Fruit fly (Drosophila melanogaster) whole organism, embryonic: Measurements from ENCODE around the gene Lip2.

ENCODE experiments used
- ATbp ChIP-seq: fragments of 200-800 bp; sonication (Bioruptor generic); optimal IDR thresholded peaks from 2 replicates; lab custom pipeline; 2017; ENCODE audit warnings: missing biosample characterization, mild to moderate bottlenecking, missing genetic modification characterization, missing genetic modification reagents
- CG10543 ChIP-seq: fragments of 200-800 bp; sonication (Bioruptor generic); optimal IDR thresholded peaks from 3 replicates; lab custom pipeline; 2017; ENCODE audit warnings: missing biosample characterization, mild to moderate bottlenecking, missing genetic modification characterization, moderate library complexity
- CG12744 ChIP-seq: fragments of 200-800 bp; sonication (Bioruptor generic); optimal IDR thresholded peaks from 2 replicates; lab custom pipeline; 2016; ENCODE audit warnings: missing biosample characterization, missing genetic modification characterization
- CG12769 ChIP-seq: fragments of 200-800 bp; sonication (Bioruptor generic); optimal IDR thresholded peaks from 2 replicates; lab custom pipeline; 2019; ENCODE audit warnings: missing biosample characterization, mild to moderate bottlenecking, missing genetic modification characterization, moderate library complexity
- CG18476 ChIP-seq: fragments of 200-800 bp; sonication (Bioruptor generic); optimal IDR thresholded peaks from 2 replicates; lab custom pipeline; 2016; ENCODE audit warnings: missing biosample characterization, mild to moderate bottlenecking, missing genetic modification characterization
- CG2712 ChIP-seq: fragments of 200-800 bp; optimal IDR thresholded peaks from 3 replicates; lab custom pipeline; 2019; ENCODE audit warnings: missing biosample characterization, mild to moderate bottlenecking, missing genetic modification characterization, moderate library complexity
- CG31388 ChIP-seq: fragments of 200-800 bp; sonication (Bioruptor generic); optimal IDR thresholded peaks from 2 replicates; lab custom pipeline; 2016; ENCODE audit warnings: missing biosample characterization, missing genetic modification characterization
- CG32532 ChIP-seq: fragments of 200-800 bp; sonication (Bioruptor generic); IDR thresholded peaks from 2 replicates; pipeline ENCODE4 v1.3.6; 2022; ENCODE audit warnings: missing biosample characterization, missing genetic modification characterization
- CG5953 ChIP-seq: fragments of 200-800 bp; sonication (Bioruptor generic); IDR thresholded peaks from 2 replicates; pipeline ENCODE4 v1.3.6; 2022; ENCODE audit warnings: missing biosample characterization, missing genetic modification characterization
- CG7786 ChIP-seq: fragments of 200-800 bp; sonication (Bioruptor generic); optimal IDR thresholded peaks from 2 replicates; lab custom pipeline; 2016; ENCODE audit warnings: missing biosample characterization, missing genetic modification characterization
- CG8290 ChIP-seq, 3 experiments: fragments of 200-800 bp; sonication (Bioruptor generic); optimal IDR thresholded peaks; 2 replicates each; lab custom pipeline; 2016 to 2019; ENCODE audit warnings: missing biosample characterization in 3 of 3, missing genetic modification characterization in 3 of 3, mild to moderate bottlenecking in 2 of 3, moderate library complexity in 1 of 3
- CG9727 ChIP-seq: fragments of 200-800 bp; sonication (Bioruptor generic); optimal IDR thresholded peaks from 3 replicates; lab custom pipeline; 2017; ENCODE audit warnings: missing biosample characterization, mild to moderate bottlenecking, missing genetic modification characterization
- CG9797 ChIP-seq: fragments of 200-800 bp; sonication (Bioruptor generic); optimal IDR thresholded peaks from 3 replicates; lab custom pipeline; 2018; ENCODE audit warnings: missing biosample characterization, mild to moderate bottlenecking, missing genetic modification characterization
- CG9932 ChIP-seq: fragments of 200-800 bp; sonication (Bioruptor generic); IDR thresholded peaks from 2 replicates; pipeline ENCODE4 v1.3.6; 2022; ENCODE audit warnings: missing biosample characterization, missing genetic modification characterization
- Med ChIP-seq: fragments of 200-800 bp; sonication (Bioruptor generic); peaks from one replicate; lab custom pipeline; 2016; ENCODE audit warnings: missing biosample characterization, missing genetic modification characterization, mild to moderate bottlenecking, inconsistent platforms, moderate library complexity
- NfI ChIP-seq: fragments of 200-800 bp; sonication (Bioruptor generic); optimal IDR thresholded peaks from 3 replicates; lab custom pipeline; 2018; ENCODE audit warnings: missing biosample characterization, mild to moderate bottlenecking, missing genetic modification characterization, moderate library complexity
- Pdp1 ChIP-seq, 2 experiments: fragments of 200-800 bp; sonication (Bioruptor generic); optimal IDR thresholded peaks; 3 replicates each; lab custom pipeline; 2016; ENCODE audit warnings: missing biosample characterization in 2 of 2, missing genetic modification characterization in 2 of 2, mild to moderate bottlenecking in 1 of 2, moderate library complexity in 1 of 2
- bigmax ChIP-seq: fragments of 200-800 bp; sonication (Bioruptor generic); optimal IDR thresholded peaks from 2 replicates; lab custom pipeline; 2018; ENCODE audit warnings: missing biosample characterization, mild to moderate bottlenecking, missing genetic modification characterization
- bsh ChIP-seq, 2 experiments: fragments of 200-800 bp; sonication (Bioruptor generic); optimal IDR thresholded peaks; 2 replicates each; lab custom pipeline; 2017 to 2018; ENCODE audit warnings: mild to moderate bottlenecking in 2 of 2, missing biosample characterization in 2 of 2, missing genetic modification characterization in 2 of 2, moderate library complexity in 1 of 2
- chif ChIP-seq, 2 experiments: fragments of 200-800 bp; sonication (Bioruptor generic); optimal IDR thresholded peaks; 3 replicates each; lab custom pipeline; 2016; ENCODE audit warnings: missing biosample characterization in 2 of 2, missing genetic modification characterization in 2 of 2
- chinmo ChIP-seq: fragments of 200-800 bp; sonication (Bioruptor generic); IDR thresholded peaks from 4 replicates; pipeline ENCODE4 v1.3.6; 2022; ENCODE audit warnings: missing biosample characterization, missing genetic modification characterization; ENCODE audit not compliant: partially characterized antibody
- corto ChIP-seq: fragments of 200-800 bp; sonication (Bioruptor generic); optimal IDR thresholded peaks from 2 replicates; lab custom pipeline; 2016; ENCODE audit warnings: missing biosample characterization, mild to moderate bottlenecking, missing genetic modification characterization, moderate library complexity
- dmrt11E ChIP-seq: fragments of 200-800 bp; sonication (Bioruptor generic); optimal IDR thresholded peaks from 3 replicates; lab custom pipeline; 2018; ENCODE audit warnings: missing biosample characterization, mild to moderate bottlenecking, missing genetic modification characterization, moderate library complexity
- eve ChIP-seq, 2 experiments: fragments of >200 bp; optimal IDR thresholded peaks; 2 replicates each; lab custom pipeline; 2017; ENCODE audit warnings: missing biosample characterization in 2 of 2, missing genetic modification characterization in 2 of 2
- ewg ChIP-seq: fragments of 200-800 bp; sonication (Bioruptor generic); optimal IDR thresholded peaks from 3 replicates; lab custom pipeline; 2017; ENCODE audit warnings: mild to moderate bottlenecking, missing biosample characterization, missing genetic modification reagents, missing genetic modification characterization
- gro ChIP-seq: fragments of 200-800 bp; sonication (Bioruptor generic); optimal IDR thresholded peaks from 2 replicates; lab custom pipeline; 2016; ENCODE audit warnings: missing biosample characterization, missing genetic modification characterization
- mirr ChIP-seq: fragments of 200-800 bp; sonication (Bioruptor generic); optimal IDR thresholded peaks from 3 replicates; lab custom pipeline; 2018; ENCODE audit warnings: missing biosample characterization, mild to moderate bottlenecking, missing genetic modification characterization
- mld ChIP-seq: fragments of 200-800 bp; sonication (Bioruptor generic); IDR thresholded peaks from 3 replicates; pipeline ENCODE4 v1.3.6; 2022; ENCODE audit warnings: missing biosample characterization, missing genetic modification characterization; ENCODE audit not compliant: partially characterized antibody
- pan ChIP-seq, 4 experiments: fragments of >200 bp in 3 of 4; fragments of 200-800 bp in 1 of 4; sonication (Bioruptor generic) in 1 of 4; optimal IDR thresholded peaks in 3 of 4; IDR thresholded peaks in 1 of 4; 2 replicates each; pipeline versions ENCODE4 v1.3.6 to Lab custom; 2017 to 2022; ENCODE audit warnings: missing biosample characterization in 2 of 4, missing genetic modification characterization in 2 of 4, mixed read lengths in 1 of 4
- rib ChIP-seq: fragments of 200-800 bp; sonication (Bioruptor generic); IDR thresholded peaks from 2 replicates; pipeline ENCODE4 v1.3.6; 2022; ENCODE audit warnings: missing biosample characterization, missing genetic modification characterization
- sd ChIP-seq: fragments of 200-800 bp; sonication (Bioruptor generic); optimal IDR thresholded peaks from 3 replicates; lab custom pipeline; 2018; ENCODE audit warnings: missing biosample characterization, mild to moderate bottlenecking, missing genetic modification characterization, moderate library complexity
- sens ChIP-seq: fragments of 200-800 bp; sonication (Bioruptor generic); peaks from one replicate; lab custom pipeline; 2016; ENCODE audit warnings: missing biosample characterization, missing genetic modification characterization
- usp ChIP-seq: fragments of >200 bp; optimal IDR thresholded peaks from 2 replicates; lab custom pipeline; 2017; ENCODE audit warnings: missing biosample characterization, missing genetic modification characterization

Lip2 gene

dm6 chr2L:10751879-10752620, 42.8 kb upstream of the Lip2 start (continued):
- TF ChIP-seq NfI = peak; percentile 55
- peak; percentile 37 for TF ChIP-seq CG31388 (GFP tag; lab: Kevin White, UChicago)
- TF ChIP-seq CG12744 (GFP tag; lab: Kevin White, UChicago) = peak; percentile 84
- no peak for TF ChIP-seq gro (GFP tag; lab: Kevin White, UChicago)
- TF ChIP-seq CG32532 (GFP tag; lab: Robert Waterston, UW) = peak; percentile 19; the same call in 1 of the 2 replicates
- TF ChIP-seq bigmax (GFP tag; lab: Kevin White, UChicago) = peak; percentile 69
- peak; percentile 78 for TF ChIP-seq CG5953 (GFP tag; lab: Robert Waterston, UW)
- TF ChIP-seq CG2712 (tag; lab: Kevin White, UChicago) = peak; percentile 83
- peak; percentile 37; the same call in 1 of the 2 replicates for TF ChIP-seq rib (GFP tag; lab: Robert Waterston, UW)
- TF ChIP-seq usp (GFP tag; lab: Kevin White, UChicago) = no peak
- peak; percentile 98 for TF ChIP-seq ATbp (GFP tag; lab: Kevin White, UChicago)
- peak; percentile 73 for TF ChIP-seq CG18476 (GFP tag; lab: Kevin White, UChicago)
- TF ChIP-seq ewg (GFP tag; lab: Kevin White, UChicago) = peak; percentile 84
- TF ChIP-seq CG7786 (GFP tag; lab: Kevin White, UChicago) = peak; percentile 71
- peak; percentile 99 for TF ChIP-seq sens (GFP tag; lab: Kevin White, UChicago)
- TF ChIP-seq CG9727 (GFP tag; lab: Kevin White, UChicago) = peak; percentile 96
- no peak for TF ChIP-seq CG9932
- TF ChIP-seq CG12769 (tag; lab: Kevin White, UChicago) = peak; percentile 87
- peak in 1 of 2 experiments; percentile 95 for TF ChIP-seq bsh (GFP tag; optimal IDR thresholded peaks at IDR 0.05; lab: Kevin White, UChicago)
- no peak for TF ChIP-seq mld (GFP tag; lab: Robert Waterston, UW)
- TF ChIP-seq, all 482 proteins: peak for 385

DNA sequence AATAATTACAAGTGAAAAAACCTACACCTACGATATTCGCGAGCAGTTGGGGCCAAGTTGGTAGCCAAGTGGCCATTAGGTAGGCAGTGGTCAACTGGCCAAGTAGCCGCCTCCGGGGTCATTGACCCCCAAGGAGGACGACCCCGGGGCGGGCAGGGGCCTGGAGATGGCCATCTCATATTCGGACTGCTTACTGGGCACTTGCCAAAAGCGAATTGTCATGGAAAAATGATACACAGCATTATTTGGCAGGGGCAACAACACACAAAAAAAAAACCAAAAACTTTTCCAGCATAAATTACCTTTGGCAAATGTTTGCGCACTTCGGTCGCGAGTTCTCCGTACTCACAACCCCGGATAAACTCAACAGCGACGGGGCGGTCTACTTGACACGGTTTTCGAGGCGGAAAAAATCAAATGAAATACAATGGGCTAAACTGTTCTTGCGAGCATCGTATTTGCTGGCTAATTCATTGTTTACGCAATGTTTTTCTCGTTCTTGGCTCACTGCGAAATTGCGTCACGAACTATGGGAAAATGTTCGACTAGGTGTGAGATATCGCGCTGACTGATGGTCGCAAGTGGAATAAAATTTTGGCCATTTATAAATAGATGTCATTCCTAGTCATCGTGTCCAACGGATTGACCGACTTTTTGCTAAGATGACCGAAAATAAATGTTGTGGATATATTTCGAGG, 41.8 kb upstream of the Lip2 start:
- TF ChIP-seq CG9797 (GFP tag; lab: Kevin White, UChicago) = no peak
- TF ChIP-seq chinmo (GFP tag; lab: Robert Waterston, UW) = 0 out of 4 replicates have a peak, but pooled peaks have one; percentile 33
- TF ChIP-seq mirr (GFP tag; lab: Kevin White, UChicago) = peak; percentile 6
- TF ChIP-seq CG12769 (tag; lab: Kevin White, UChicago) = peak; percentile 45
- TF ChIP-seq corto (GFP tag; lab: Kevin White, UChicago) = no peak
- peak; percentile 11 for TF ChIP-seq sd
- TF ChIP-seq Pdp1 (GFP tag; optimal IDR thresholded peaks at IDR 0.05; lab: Kevin White, UChicago) = peak in 1 of 2 experiments; percentile 92
- peak; percentile 45 for TF ChIP-seq sens (GFP tag; lab: Kevin White, UChicago)
- no peak for TF ChIP-seq CG8290 (GFP tag; optimal IDR thresholded peaks at IDR 0.05; lab: Kevin White, UChicago)
- no peak for TF ChIP-seq CG8290 (tag; optimal IDR thresholded peaks at IDR 0.05; lab: Kevin White, UChicago)
- TF ChIP-seq chif (GFP tag; optimal IDR thresholded peaks at IDR 0.05; lab: Kevin White, UChicago) = peak in 1 of 2 experiments; percentile 13
- no peak for TF ChIP-seq eve (GFP tag; optimal IDR thresholded peaks at IDR 0.05; lab: Kevin White, UChicago)
- no peak for TF ChIP-seq CG9727 (GFP tag; lab: Kevin White, UChicago)
- TF ChIP-seq Med = peak; percentile 41
- TF ChIP-seq pan (optimal IDR thresholded peaks at IDR 0.05; lab: Kevin White, UChicago) = no peak
- TF ChIP-seq pan (GFP tag; optimal IDR thresholded peaks at IDR 0.05 in 1 of 2, IDR thresholded peaks at IDR 0.05 in 1 of 2) = peak in 1 of 2 experiments; percentile 7
- peak; percentile 2 for TF ChIP-seq CG10543 (GFP tag; lab: Kevin White, UChicago)
- no peak for TF ChIP-seq dmrt11E (tag; lab: Kevin White, UChicago)
